Worm (Caenorhabditis elegans) whole organism, early embryonic: ENCODE results near the gene lrx-1.

Experiments used
- B0310.2 ChIP-seq: sonication (generic microtip); optimal IDR thresholded peaks from 2 replicates; lab custom pipeline; 2016; ENCODE audit warnings: mild to moderate bottlenecking, missing genetic modification characterization, missing compliant biosample characterization
- F13C5.2 ChIP-seq: sonication (generic microtip); optimal IDR thresholded peaks from 2 replicates; lab custom pipeline; 2017; ENCODE audit warnings: mild to moderate bottlenecking, missing genetic modification characterization, inconsistent platforms, missing compliant biosample characterization
- aly-1 ChIP-seq: sonication (generic microtip); optimal IDR thresholded peaks from 2 replicates; lab custom pipeline; 2016; ENCODE audit warnings: missing genetic modification characterization, missing compliant biosample characterization
- ama-1 ChIP-seq: fragments of 150-350 bp; optimal IDR thresholded peaks from 2 replicates; lab custom pipeline; 2014
- ceh-13 ChIP-seq: fragments of 200-800 bp; sonication (Bioruptor generic); optimal IDR thresholded peaks from 2 replicates; lab custom pipeline; 2018; ENCODE audit warnings: mild to moderate bottlenecking, missing genetic modification characterization, missing compliant biosample characterization
- ceh-36 ChIP-seq: sonication (generic microtip); optimal IDR thresholded peaks from 2 replicates; lab custom pipeline; 2016; ENCODE audit warnings: missing genetic modification characterization, inconsistent platforms, missing compliant biosample characterization
- ets-7 ChIP-seq: sonication (generic microtip); optimal IDR thresholded peaks from 2 replicates; lab custom pipeline; 2016; ENCODE audit warnings: missing genotype, missing genetic modification characterization, missing compliant biosample characterization
- flt-1 ChIP-seq: fragments of 200-800 bp; sonication (Bioruptor generic); IDR thresholded peaks from 2 replicates; pipeline ENCODE4 v1.3.6; 2022; ENCODE audit warnings: missing genetic modification characterization, missing compliant biosample characterization
- hmbx-1 ChIP-seq: sonication (generic microtip); optimal IDR thresholded peaks from 2 replicates; lab custom pipeline; 2016; ENCODE audit warnings: mild to moderate bottlenecking, missing genetic modification characterization, missing compliant biosample characterization
- hmg-4 ChIP-seq: fragments of 200-800 bp; sonication (Bioruptor generic); optimal IDR thresholded peaks from 2 replicates; lab custom pipeline; 2018; ENCODE audit warnings: mild to moderate bottlenecking, missing genetic modification characterization, missing compliant biosample characterization
- hnd-1 ChIP-seq: sonication (generic microtip); optimal IDR thresholded peaks from 2 replicates; lab custom pipeline; 2016; ENCODE audit warnings: missing genetic modification characterization, missing compliant biosample characterization
- pes-1 ChIP-seq: fragments of 200-800 bp; sonication (Bioruptor generic); IDR thresholded peaks from 2 replicates; pipeline ENCODE4 v1.3.6; 2022; ENCODE audit warnings: missing genetic modification reagents, missing genetic modification characterization, missing compliant biosample characterization
- scrt-1 ChIP-seq: fragments of 200-800 bp; sonication (Bioruptor generic); IDR thresholded peaks from 2 replicates; pipeline ENCODE4 v1.3.6; 2022; ENCODE audit warnings: missing genetic modification characterization, missing compliant biosample characterization
- sea-1 ChIP-seq: fragments of 200-800 bp; sonication (Bioruptor generic); conservative IDR thresholded peaks from 2 replicates; pipeline ENCODE4 v1.3.6; 2022; ENCODE audit warnings: missing genetic modification characterization, missing compliant biosample characterization
- tbx-11 ChIP-seq: fragments of 200-800 bp; sonication (Bioruptor generic); IDR thresholded peaks from 2 replicates; pipeline ENCODE4 v1.3.6; 2022; ENCODE audit warnings: missing genetic modification characterization, missing compliant biosample characterization
- tbx-37 ChIP-seq: fragments of 200-800 bp; sonication (Bioruptor generic); conservative IDR thresholded peaks from 2 replicates; pipeline ENCODE4 v1.3.6; 2022; ENCODE audit warnings: missing genetic modification reagents, missing genetic modification characterization, missing compliant biosample characterization
- tra-4 ChIP-seq: sonication (generic microtip); optimal IDR thresholded peaks from 2 replicates; lab custom pipeline; 2017; ENCODE audit warnings: missing genetic modification characterization, missing compliant biosample characterization

Gene lrx-1

DNA sequence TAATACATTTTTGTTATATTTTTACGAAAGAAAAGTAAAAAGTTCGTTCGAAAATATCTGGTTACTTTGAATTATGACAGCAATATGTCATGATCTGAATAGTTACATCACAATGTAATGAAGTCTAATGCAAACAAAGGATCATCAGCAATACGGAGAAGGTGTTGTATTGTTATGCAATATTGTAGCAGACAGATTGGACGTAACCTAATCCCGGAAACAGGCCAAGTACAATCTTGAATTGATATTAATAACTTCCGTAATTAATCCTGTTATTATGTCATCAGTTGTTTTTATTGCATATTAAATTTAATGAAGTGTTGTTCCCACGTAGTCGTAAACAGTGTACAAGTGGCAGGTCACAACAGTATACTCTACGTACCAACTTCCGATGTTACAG lies 29.1 kb downstream of the lrx-1 start:
- TF ChIP-seq pes-1 (GFP tag; lab: Robert Waterston, UW) (no peak), ceh-36 (tag; lab: Kevin White, UChicago) (peak; percentile 3)

- TF ChIP-seq scrt-1 (GFP tag; lab: Robert Waterston, UW): no peak
- no peak for TF ChIP-seq ceh-36 (tag; lab: Kevin White, UChicago)
- TF ChIP-seq sea-1 (GFP tag; lab: Robert Waterston, UW): no peak
- no peak for TF ChIP-seq hmg-4 (GFP tag; lab: Kevin White, UChicago)
- no peak for TF ChIP-seq aly-1
- no peak for TF ChIP-seq ets-7 (tag; lab: Kevin White, UChicago)
- no peak for TF ChIP-seq ama-1
Observed at ce11 chrV:12283187-12283586, 30.8 kb downstream of the lrx-1 start, which contains the start of gene F55C5.10. F55C5.10 (plus strand) TSS chrV:12283487.

DNA sequence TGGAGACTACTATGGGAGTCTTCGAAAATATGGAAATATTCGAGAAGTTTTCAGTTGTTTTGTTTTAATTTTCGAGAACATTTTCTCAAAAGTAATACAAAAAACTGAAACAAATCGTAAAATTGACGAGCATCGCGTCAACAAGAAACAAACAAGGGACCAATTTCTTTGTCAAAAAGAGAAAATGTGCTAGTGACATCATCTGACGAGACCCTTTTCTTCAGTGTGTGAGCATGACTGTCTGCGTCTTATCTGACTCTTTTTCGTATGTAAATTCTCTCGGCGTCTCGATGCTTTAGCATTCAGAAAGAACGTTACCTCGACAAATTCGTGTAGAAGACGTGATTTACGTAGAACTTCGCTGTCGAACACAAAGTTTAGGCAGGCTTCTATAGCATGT lies 35.3 kb downstream of the lrx-1 start:
- no peak for TF ChIP-seq tra-4 (tag; lab: Kevin White, UChicago)
- TF ChIP-seq flt-1 (GFP tag; lab: Robert Waterston, UW): no peak
- TF ChIP-seq sea-1 (GFP tag; lab: Robert Waterston, UW): no peak
- TF ChIP-seq scrt-1 (GFP tag; lab: Robert Waterston, UW): no peak
- TF ChIP-seq F13C5.2 (tag; lab: Kevin White, UChicago): no peak
- no peak for TF ChIP-seq ets-7 (tag; lab: Kevin White, UChicago)
- TF ChIP-seq pes-1 (GFP tag; lab: Robert Waterston, UW): no peak
- TF ChIP-seq hmbx-1 (tag; lab: Kevin White, UChicago): no peak
- TF ChIP-seq hmg-4 (GFP tag; lab: Kevin White, UChicago): no peak
- TF ChIP-seq ceh-36 (tag; lab: Kevin White, UChicago): no peak
- no peak for TF ChIP-seq ceh-13 (GFP tag; lab: Kevin White, UChicago)
- no peak for TF ChIP-seq ama-1
- no peak for TF ChIP-seq hnd-1 (tag; lab: Kevin White, UChicago)
- no peak for TF ChIP-seq tbx-37
- TF ChIP-seq tbx-11 (GFP tag; lab: Robert Waterston, UW): no peak
- TF ChIP-seq B0310.2: no peak
- no peak for TF ChIP-seq aly-1

- TF ChIP-seq B0310.2: no peak
- no peak for TF ChIP-seq flt-1 (GFP tag; lab: Robert Waterston, UW)
- TF ChIP-seq aly-1: no peak
- TF ChIP-seq ama-1: no peak
- TF ChIP-seq F13C5.2 (tag; lab: Kevin White, UChicago): no peak
- TF ChIP-seq sea-1 (GFP tag; lab: Robert Waterston, UW): no peak
- no peak for TF ChIP-seq ceh-36 (tag; lab: Kevin White, UChicago)
- no peak for TF ChIP-seq hmg-4 (GFP tag; lab: Kevin White, UChicago)
- TF ChIP-seq ceh-13 (GFP tag; lab: Kevin White, UChicago): no peak
- TF ChIP-seq hmbx-1 (tag; lab: Kevin White, UChicago): no peak
- no peak for TF ChIP-seq tbx-37
- TF ChIP-seq pes-1 (GFP tag; lab: Robert Waterston, UW): no peak
- no peak for TF ChIP-seq tra-4 (tag; lab: Kevin White, UChicago)
- no peak for TF ChIP-seq scrt-1 (GFP tag; lab: Robert Waterston, UW)
- no peak for TF ChIP-seq tbx-11 (GFP tag; lab: Robert Waterston, UW)
- no peak for TF ChIP-seq hnd-1 (tag; lab: Kevin White, UChicago)
Observed at ce11 chrV:12288577-12288976, 36.2 kb downstream of the lrx-1 start, which contains the start of gene rskd-1. rskd-1 (minus strand) TSS chrV:12288615.

DNA sequence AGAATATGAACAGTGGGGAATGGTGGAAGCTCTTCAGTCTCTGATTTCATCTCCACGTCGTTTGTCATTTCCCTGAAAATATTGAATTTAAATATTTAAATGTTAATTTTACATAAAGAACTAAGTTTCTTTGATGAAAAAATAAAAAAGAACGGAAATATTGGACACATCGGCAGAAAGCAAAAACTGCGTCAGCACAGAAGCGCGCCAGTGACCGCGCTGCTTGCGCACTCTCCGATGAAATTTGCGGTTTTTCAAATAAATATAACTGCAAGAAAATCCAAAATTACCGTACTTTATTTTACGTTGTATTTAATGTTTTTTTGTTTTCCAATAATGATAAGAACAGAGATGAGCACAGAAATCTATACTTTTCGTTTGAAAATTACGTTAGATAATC lies 39.2 kb downstream of the lrx-1 start, which contains the start of the genes srpa-68 and srh-16:
Gene srpa-68 (minus strand): TSS at position 72 of the 400 bp plus-strand sequence.
Gene srh-16 (plus strand): TSS at position 275 of the 400 bp plus-strand sequence.
- TF ChIP-seq tbx-11 (GFP tag; lab: Robert Waterston, UW) (peak; percentile 42; the same call in 1 of the 2 replicates), hmbx-1 (tag; lab: Kevin White, UChicago) (no peak), hnd-1 (tag; lab: Kevin White, UChicago) (peak; percentile 39), hmg-4 (GFP tag; lab: Kevin White, UChicago) (peak; percentile 70), B0310.2 (peak; percentile 28), pes-1 (GFP tag; lab: Robert Waterston, UW) (peak; percentile 80), tbx-37 (0 out of 2 replicates have a peak, but pooled peaks have one; percentile 17), sea-1 (GFP tag; lab: Robert Waterston, UW) (no peak), flt-1 (GFP tag; lab: Robert Waterston, UW) (peak; percentile 74), ets-7 (tag; lab: Kevin White, UChicago) (no peak), ama-1 (no peak), F13C5.2 (tag; lab: Kevin White, UChicago) (peak; percentile 89), aly-1 (no peak), scrt-1 (GFP tag; lab: Robert Waterston, UW) (0 out of 2 replicates have a peak, but pooled peaks have one; percentile 56), ceh-13 (GFP tag; lab: Kevin White, UChicago) (no peak), tra-4 (tag; lab: Kevin White, UChicago) (no peak), ceh-36 (tag; lab: Kevin White, UChicago) (peak; percentile 29)

DNA sequence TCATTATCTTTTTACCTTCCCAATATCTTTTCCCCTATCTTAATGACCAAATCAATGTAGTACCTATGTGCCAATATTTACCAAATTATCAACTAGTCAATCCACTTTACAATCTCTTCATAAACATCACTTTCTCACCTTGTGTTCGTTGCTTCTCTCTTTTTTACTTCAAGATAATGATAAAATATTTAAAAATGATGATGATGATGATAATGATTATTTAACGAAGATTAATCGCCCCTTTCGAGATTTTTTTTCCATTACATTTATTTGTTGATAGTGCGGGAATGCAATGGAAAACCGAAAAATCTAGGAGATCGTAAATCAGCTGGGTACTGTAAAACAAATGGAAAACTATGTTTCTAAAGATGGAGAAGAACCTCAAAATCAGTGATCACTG lies 41.7 kb downstream of the lrx-1 start:
- no peak for TF ChIP-seq hmbx-1 (tag; lab: Kevin White, UChicago)
- no peak for TF ChIP-seq B0310.2
- TF ChIP-seq pes-1 (GFP tag; lab: Robert Waterston, UW): no peak
- TF ChIP-seq tra-4 (tag; lab: Kevin White, UChicago): no peak
- TF ChIP-seq ama-1: no peak
- no peak for TF ChIP-seq hmg-4 (GFP tag; lab: Kevin White, UChicago)
- no peak for TF ChIP-seq aly-1

DNA sequence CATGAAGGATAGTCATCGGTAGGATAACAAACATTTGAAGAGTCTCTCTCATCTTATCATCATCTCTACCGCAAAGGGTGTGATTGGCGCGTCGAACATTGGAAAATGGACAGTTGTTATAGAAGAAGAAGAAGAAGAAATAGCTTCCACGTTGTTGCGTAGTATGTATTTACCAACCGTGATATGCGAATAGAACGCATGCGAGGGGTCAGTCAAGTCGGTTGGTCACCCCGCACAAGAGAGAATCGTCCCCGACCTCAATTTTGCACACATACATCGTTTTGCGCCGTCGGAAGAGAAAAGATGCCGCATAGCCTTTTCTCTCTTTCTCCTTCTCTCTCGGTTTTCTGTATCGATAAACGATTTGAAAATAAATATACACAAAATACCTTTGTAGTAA lies 42.6 kb downstream of the lrx-1 start:
- no peak for TF ChIP-seq pes-1 (GFP tag; lab: Robert Waterston, UW)
- peak; percentile 2 for TF ChIP-seq hmg-4 (GFP tag; lab: Kevin White, UChicago)

ce11 chrV:12295520-12295919 lies 43.1 kb downstream of the lrx-1 start:
- no peak for TF ChIP-seq sea-1 (GFP tag; lab: Robert Waterston, UW)
- TF ChIP-seq pes-1 (GFP tag; lab: Robert Waterston, UW): no peak
